Fruit fly (Drosophila melanogaster): ENCODE data around the gene CG14645.

DNA sequence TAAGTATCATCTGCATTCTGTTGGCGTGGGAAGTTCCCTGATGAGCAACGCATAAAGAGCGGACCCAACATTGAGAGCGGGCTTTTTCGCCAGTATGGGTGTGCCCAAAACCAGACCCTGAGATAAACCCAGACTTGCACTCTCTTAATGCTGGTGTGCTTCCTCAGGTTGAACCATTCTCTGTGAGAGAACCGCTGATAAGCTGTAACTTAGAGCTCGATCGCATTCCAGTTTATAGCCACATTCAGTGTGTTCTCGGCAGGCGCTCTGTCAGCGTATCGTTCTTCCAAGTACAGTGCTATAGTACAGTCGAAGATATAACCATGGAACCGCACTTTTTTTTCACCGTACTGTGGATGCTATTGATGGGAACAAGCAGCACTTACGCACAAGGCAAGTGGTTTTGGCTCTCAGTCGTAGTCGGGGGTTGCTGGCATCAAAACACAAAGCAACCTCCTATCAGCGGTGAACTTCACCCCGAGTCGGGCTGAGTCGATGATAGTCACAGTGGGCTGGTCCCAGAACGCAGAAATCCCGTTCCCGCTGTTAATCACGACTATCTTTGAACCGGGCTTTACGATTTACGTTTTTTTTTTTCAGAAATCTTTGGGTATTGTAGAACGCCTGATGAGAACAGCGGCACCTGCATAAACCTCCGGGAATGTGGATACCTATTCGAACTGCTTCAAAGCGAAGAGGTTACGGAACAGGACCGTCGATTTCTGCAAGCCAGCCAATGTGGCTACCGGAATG is 27.1 kb upstream of the CG14645 start, which contains the start of gene MP1:
- TF ChIP-seq CkIIα-i1 (GFP tag; IDR thresholded peaks at IDR 0.05), result no peak
- no peak for TF ChIP-seq CG7928 (GFP tag; optimal IDR thresholded peaks at IDR 0.05)

Data from whole organism, embryonic.